Worm (Caenorhabditis elegans) whole organism, young adult: ENCODE data around the gene rpl-3.

Experiments
- Y67H2A.10 ChIP-seq: fragments of 200-800 bp; sonication (Bioruptor generic); conservative IDR thresholded peaks from 2 replicates; pipeline ENCODE4 v1.3.6; 2022; ENCODE audit warnings: missing genetic modification reagents, missing genetic modification characterization, missing compliant biosample characterization
- dpff-1 ChIP-seq: sonication (generic microtip); optimal IDR thresholded peaks from 2 replicates; lab custom pipeline; 2017; ENCODE audit warnings: mild to moderate bottlenecking, missing genetic modification characterization, missing compliant biosample characterization
- him-1 ChIP-seq: sonication (generic microtip); optimal IDR thresholded peaks from 2 replicates; lab custom pipeline; 2016; ENCODE audit warnings: missing genotype, missing genetic modification reagents, missing genetic modification characterization, missing compliant biosample characterization
- lsl-1 ChIP-seq: fragments of 200-800 bp; sonication (Bioruptor generic); optimal IDR thresholded peaks from 2 replicates; lab custom pipeline; 2018; ENCODE audit warnings: mild to moderate bottlenecking, missing genetic modification characterization, moderate library complexity, missing compliant biosample characterization
- mes-4 ChIP-seq: sonication (generic microtip); optimal IDR thresholded peaks from 2 replicates; lab custom pipeline; 2016; ENCODE audit warnings: missing genotype, missing genetic modification characterization, missing compliant biosample characterization
- sdz-38 ChIP-seq: sonication (generic microtip); optimal IDR thresholded peaks from 2 replicates; lab custom pipeline; 2016; ENCODE audit warnings: missing genotype, missing genetic modification characterization, missing compliant biosample characterization
- snpc-4 ChIP-seq, 5 experiments: fragments of 150-350 bp in 1 of 5; sonication (generic microtip) in 4 of 5; optimal IDR thresholded peaks; 2 replicates each; lab custom pipeline; 2014 to 2018; ENCODE audit warnings: missing genetic modification characterization in 5 of 5, missing biosample characterization in 3 of 5, antibody characterized with exemption in 2 of 5, mild to moderate bottlenecking in 2 of 5, missing compliant biosample characterization in 2 of 5, missing genotype in 2 of 5, moderate library complexity in 2 of 5, missing genetic modification reagents in 1 of 5

ce11 chrIII:3907587-3907986 lies 39.9 kb downstream of the rpl-3 start, which contains the start of gene mmcm-1:
- no peak for TF ChIP-seq lsl-1
- TF ChIP-seq Y67H2A.10 (GFP tag; lab: Robert Waterston, UW): no peak
- no peak for TF ChIP-seq snpc-4 (GFP tag; optimal IDR thresholded peaks at IDR 0.05; lab: Kevin White, UChicago)
- no peak for TF ChIP-seq snpc-4 (tag; optimal IDR thresholded peaks at IDR 0.05; lab: Kevin White, UChicago)
- TF ChIP-seq mes-4 (tag; lab: Kevin White, UChicago): no peak
- no peak for TF ChIP-seq sdz-38 (tag; lab: Kevin White, UChicago)
- TF ChIP-seq dpff-1 (tag; lab: Kevin White, UChicago): no peak
- no peak for TF ChIP-seq him-1 (tag; lab: Kevin White, UChicago)
